Fruit fly (Drosophila melanogaster) whole organism, embryonic: ENCODE data around the gene CG15506.

Experiments used
- Asciz ChIP-seq: fragments of 200-800 bp; sonication (Bioruptor generic); optimal IDR thresholded peaks from 2 replicates; lab custom pipeline; 2017; ENCODE audit warnings: missing biosample characterization, mild to moderate bottlenecking, missing genetic modification characterization, missing genetic modification reagents
- BtbVII ChIP-seq: fragments of 200-800 bp; sonication (Bioruptor generic); optimal IDR thresholded peaks from 3 replicates; lab custom pipeline; 2017; ENCODE audit warnings: missing biosample characterization, mild to moderate bottlenecking, missing genetic modification characterization
- CG10431 ChIP-seq: fragments of 200-800 bp; sonication (Bioruptor generic); optimal IDR thresholded peaks from 3 replicates; lab custom pipeline; 2018; ENCODE audit warnings: missing biosample characterization, mild to moderate bottlenecking, missing genetic modification characterization
- CG11085 ChIP-seq: fragments of 200-800 bp; sonication (Bioruptor generic); IDR thresholded peaks from 2 replicates; pipeline ENCODE4 v1.3.6; 2022; ENCODE audit warnings: missing biosample characterization, missing genetic modification characterization
- CG11695 ChIP-seq: fragments of 200-800 bp; sonication (Bioruptor generic); IDR thresholded peaks from 3 replicates; pipeline ENCODE4 v1.3.6; 2022; ENCODE audit warnings: missing biosample characterization, missing genetic modification characterization
- CG12299 ChIP-seq: fragments of 200-800 bp; sonication (Bioruptor generic); optimal IDR thresholded peaks from 2 replicates; lab custom pipeline; 2018; ENCODE audit warnings: missing biosample characterization, mild to moderate bottlenecking, missing genetic modification characterization
- CG14860 ChIP-seq: fragments of 200-800 bp; sonication (Bioruptor generic); IDR thresholded peaks from 3 replicates; pipeline ENCODE4 v1.3.6; 2022; ENCODE audit warnings: missing biosample characterization, missing genetic modification characterization; ENCODE audit not compliant: partially characterized antibody
- CG15269 ChIP-seq: fragments of 200-800 bp; sonication (Bioruptor generic); optimal IDR thresholded peaks from 2 replicates; lab custom pipeline; 2018; ENCODE audit warnings: missing biosample characterization, mild to moderate bottlenecking, missing genetic modification characterization, moderate library complexity
- CG1529 ChIP-seq: fragments of 200-800 bp; sonication (Bioruptor generic); optimal IDR thresholded peaks from 3 replicates; lab custom pipeline; 2018; ENCODE audit warnings: missing biosample characterization, missing genetic modification characterization
- CG17802 ChIP-seq: fragments of 200-800 bp; sonication (Bioruptor generic); optimal IDR thresholded peaks from 2 replicates; lab custom pipeline; 2018; ENCODE audit warnings: missing biosample characterization, mild to moderate bottlenecking, missing genetic modification characterization, moderate library complexity
- CG18011 ChIP-seq: fragments of 200-800 bp; sonication (Bioruptor generic); optimal IDR thresholded peaks from 2 replicates; lab custom pipeline; 2017; ENCODE audit warnings: missing biosample characterization, missing genetic modification characterization, mild to moderate bottlenecking, moderate library complexity, missing genotype
- CG18262 ChIP-seq: fragments of 200-800 bp; optimal IDR thresholded peaks from 3 replicates; lab custom pipeline; 2019; ENCODE audit warnings: missing biosample characterization, mild to moderate bottlenecking, missing genetic modification characterization, moderate library complexity
- CG2116 ChIP-seq: fragments of 200-800 bp; sonication (Bioruptor generic); optimal IDR thresholded peaks from 3 replicates; lab custom pipeline; 2018; ENCODE audit warnings: missing biosample characterization, mild to moderate bottlenecking, missing genetic modification characterization
- CG2129 ChIP-seq: fragments of 200-800 bp; sonication (Bioruptor generic); IDR thresholded peaks from 2 replicates; pipeline ENCODE4 v1.3.6; 2022; ENCODE audit warnings: missing biosample characterization, missing genetic modification characterization; ENCODE audit not compliant: partially characterized antibody
- CG3163 ChIP-seq: fragments of 200-800 bp; sonication (Bioruptor generic); optimal IDR thresholded peaks from 3 replicates; lab custom pipeline; 2016; ENCODE audit warnings: missing biosample characterization, missing genetic modification characterization
- CG4404 ChIP-seq: fragments of 200-800 bp; sonication (Bioruptor generic); IDR thresholded peaks from 2 replicates; pipeline ENCODE4 v1.3.6; 2022; ENCODE audit warnings: missing biosample characterization, missing genetic modification characterization
- CG5180 ChIP-seq: fragments of 200-800 bp; sonication (Bioruptor generic); optimal IDR thresholded peaks from 3 replicates; lab custom pipeline; 2017; ENCODE audit warnings: missing biosample characterization, missing genetic modification characterization, mild to moderate bottlenecking, moderate library complexity, missing genetic modification reagents
- CG5953 ChIP-seq: fragments of 200-800 bp; sonication (Bioruptor generic); IDR thresholded peaks from 2 replicates; pipeline ENCODE4 v1.3.6; 2022; ENCODE audit warnings: missing biosample characterization, missing genetic modification characterization
- CG6791 ChIP-seq: fragments of 200-800 bp; sonication (Bioruptor generic); IDR thresholded peaks from 3 replicates; pipeline ENCODE4 v1.3.6; 2022; ENCODE audit warnings: missing biosample characterization, missing genetic modification characterization; ENCODE audit not compliant: partially characterized antibody
- CoRest ChIP-seq: fragments of 200-800 bp; sonication (Bioruptor generic); optimal IDR thresholded peaks from 3 replicates; lab custom pipeline; 2018; ENCODE audit warnings: missing biosample characterization, mild to moderate bottlenecking, missing genetic modification characterization, moderate library complexity
- Deaf1 ChIP-seq: fragments of 200-800 bp; optimal IDR thresholded peaks from 3 replicates; lab custom pipeline; 2019; ENCODE audit warnings: missing biosample characterization, mild to moderate bottlenecking, missing genetic modification characterization, moderate library complexity
- Dek ChIP-seq: fragments of 200-800 bp; sonication (Bioruptor generic); optimal IDR thresholded peaks from 3 replicates; lab custom pipeline; 2019; ENCODE audit warnings: missing biosample characterization, mild to moderate bottlenecking, missing genetic modification characterization, moderate library complexity
- Hr78 ChIP-seq, 2 experiments: fragments of 200-800 bp in 1 of 2; fragments of >200 bp in 1 of 2; sonication (Bioruptor generic) in 1 of 2; optimal IDR thresholded peaks; 2 replicates each; lab custom pipeline; 2017 to 2019; ENCODE audit warnings: missing biosample characterization in 2 of 2, missing genetic modification characterization in 2 of 2, mild to moderate bottlenecking in 1 of 2, moderate library complexity in 1 of 2
- Kr ChIP-seq: fragments of 200-800 bp; sonication (Bioruptor generic); optimal IDR thresholded peaks from 2 replicates; lab custom pipeline; 2017; ENCODE audit warnings: missing biosample characterization, mild to moderate bottlenecking, missing genetic modification characterization
- Lim3 ChIP-seq: fragments of 200-800 bp; sonication (Bioruptor generic); IDR thresholded peaks from 2 replicates; pipeline ENCODE4 v1.3.6; 2022; ENCODE audit warnings: missing biosample characterization, missing genetic modification characterization
- MTF-1 ChIP-seq: fragments of 200-800 bp; sonication (Bioruptor generic); optimal IDR thresholded peaks from 2 replicates; lab custom pipeline; 2018; ENCODE audit warnings: missing biosample characterization, mild to moderate bottlenecking, missing genetic modification characterization, borderline replicate concordance
- Mad ChIP-seq: fragments of 200-800 bp; sonication (Bioruptor generic); optimal IDR thresholded peaks from 2 replicates; lab custom pipeline; 2016; ENCODE audit warnings: missing biosample characterization, missing genetic modification characterization
- Neu2 ChIP-seq: fragments of 200-800 bp; sonication (Bioruptor generic); optimal IDR thresholded peaks from 3 replicates; lab custom pipeline; 2016; ENCODE audit warnings: missing biosample characterization, missing genetic modification characterization, borderline replicate concordance
- Rx ChIP-seq: fragments of 200-800 bp; sonication (Bioruptor generic); IDR thresholded peaks from 2 replicates; pipeline ENCODE4 v1.3.6; 2022; ENCODE audit warnings: missing biosample characterization, missing genetic modification characterization
- Tbp ChIP-seq: fragments of >200 bp; optimal IDR thresholded peaks from 2 replicates; lab custom pipeline; 2018; ENCODE audit warnings: missing biosample characterization, missing genetic modification characterization
- YL-1 ChIP-seq: fragments of 200-800 bp; sonication (Bioruptor generic); optimal IDR thresholded peaks from 3 replicates; lab custom pipeline; 2017; ENCODE audit warnings: missing biosample characterization, mild to moderate bottlenecking, missing genetic modification characterization
- ab ChIP-seq: fragments of 200-800 bp; sonication (Bioruptor generic); optimal IDR thresholded peaks from 2 replicates; lab custom pipeline; 2016; ENCODE audit warnings: missing biosample characterization, missing genetic modification characterization
- br ChIP-seq: fragments of >200 bp; optimal IDR thresholded peaks from 2 replicates; lab custom pipeline; 2017
- bsh ChIP-seq, 2 experiments: fragments of 200-800 bp; sonication (Bioruptor generic); optimal IDR thresholded peaks; 2 replicates each; lab custom pipeline; 2017 to 2018; ENCODE audit warnings: mild to moderate bottlenecking in 2 of 2, missing biosample characterization in 2 of 2, missing genetic modification characterization in 2 of 2, moderate library complexity in 1 of 2
- chm ChIP-seq: fragments of 200-800 bp; sonication (Bioruptor generic); IDR thresholded peaks from 2 replicates; pipeline ENCODE4 v1.3.6; 2022; ENCODE audit warnings: missing biosample characterization, missing genetic modification characterization
- disco-r ChIP-seq: fragments of 200-800 bp; sonication (Bioruptor generic); optimal IDR thresholded peaks from 2 replicates; lab custom pipeline; 2016; ENCODE audit warnings: missing biosample characterization, missing genetic modification characterization
- dmrt99B ChIP-seq: fragments of 200-800 bp; sonication (Bioruptor generic); optimal IDR thresholded peaks from 2 replicates; lab custom pipeline; 2018; ENCODE audit warnings: missing biosample characterization, mild to moderate bottlenecking, missing genetic modification characterization, moderate library complexity
- esg ChIP-seq: fragments of 200-800 bp; sonication (Bioruptor generic); conservative IDR thresholded peaks from 2 replicates; pipeline ENCODE4 v1.3.6; 2022; ENCODE audit warnings: missing biosample characterization, missing genetic modification characterization
- eve ChIP-seq, 2 experiments: fragments of >200 bp; optimal IDR thresholded peaks; 2 replicates each; lab custom pipeline; 2017; ENCODE audit warnings: missing biosample characterization in 2 of 2, missing genetic modification characterization in 2 of 2
- gce ChIP-seq: fragments of 200-800 bp; sonication (Bioruptor generic); IDR thresholded peaks from 3 replicates; pipeline ENCODE4 v1.3.6; 2022; ENCODE audit warnings: missing biosample characterization, missing genetic modification characterization
- knrl ChIP-seq: fragments of 200-800 bp; sonication (Bioruptor generic); IDR thresholded peaks from 3 replicates; pipeline ENCODE4 v1.3.6; 2022; ENCODE audit warnings: missing biosample characterization, missing genetic modification characterization; ENCODE audit not compliant: partially characterized antibody
- lmd ChIP-seq: fragments of 200-800 bp; sonication (Bioruptor generic); IDR thresholded peaks from 2 replicates; pipeline ENCODE4 v1.3.6; 2022; ENCODE audit warnings: missing biosample characterization, missing genetic modification characterization
- nom ChIP-seq: fragments of 200-800 bp; sonication (Bioruptor generic); optimal IDR thresholded peaks from 2 replicates; lab custom pipeline; 2017; ENCODE audit warnings: missing biosample characterization, missing genetic modification characterization, mild to moderate bottlenecking, moderate library complexity, missing genetic modification reagents
- oc ChIP-seq: fragments of 200-800 bp; sonication (Bioruptor generic); optimal IDR thresholded peaks from 2 replicates; lab custom pipeline; 2018; ENCODE audit warnings: missing biosample characterization, mild to moderate bottlenecking, missing genetic modification characterization, moderate library complexity
- sens-2 ChIP-seq: fragments of 200-800 bp; sonication (Bioruptor generic); IDR thresholded peaks from 2 replicates; pipeline ENCODE4 v1.3.6; 2022; ENCODE audit warnings: missing biosample characterization, missing genetic modification characterization
- tgo ChIP-seq: fragments of 200-800 bp; sonication (Bioruptor generic); IDR thresholded peaks from 3 replicates; pipeline ENCODE4 v1.3.6; 2022; ENCODE audit warnings: missing biosample characterization, missing genetic modification characterization
- tll ChIP-seq, 2 experiments: fragments of 200-800 bp in 1 of 2; fragments of >200 bp in 1 of 2; sonication (Bioruptor generic) in 1 of 2; optimal IDR thresholded peaks; 2 replicates each; lab custom pipeline; 2017 to 2019; ENCODE audit warnings: missing biosample characterization in 2 of 2, missing genetic modification characterization in 2 of 2, mild to moderate bottlenecking in 1 of 2, moderate library complexity in 1 of 2
- tup ChIP-seq: fragments of 200-800 bp; sonication (Bioruptor generic); optimal IDR thresholded peaks from 2 replicates; lab custom pipeline; 2016; ENCODE audit warnings: missing biosample characterization, mild to moderate bottlenecking, missing genetic modification characterization, moderate library complexity
- unpg ChIP-seq: fragments of 200-800 bp; sonication (Bioruptor generic); optimal IDR thresholded peaks from 3 replicates; lab custom pipeline; 2018; ENCODE audit warnings: missing biosample characterization, mild to moderate bottlenecking, missing genetic modification characterization, moderate library complexity
- yki ChIP-seq: fragments of >200 bp; optimal IDR thresholded peaks from 3 replicates; lab custom pipeline; 2018
- zen2 ChIP-seq: fragments of 200-800 bp; sonication (Bioruptor generic); IDR thresholded peaks from 3 replicates; pipeline ENCODE4 v1.3.6; 2022; ENCODE audit warnings: missing biosample characterization, missing genetic modification characterization; ENCODE audit not compliant: partially characterized antibody

The CG15506 gene

dm6 chr3R:29737891-29738290, 19.4 kb downstream of the CG15506 start, which contains the start of gene Gnpnat (continued):
- TF ChIP-seq Lim3 (no peak), CG6791 (no peak), CG17802 (tag; lab: Kevin White, UChicago) (no peak), Asciz (GFP tag; lab: Kevin White, UChicago) (no peak), CG2116 (GFP tag; lab: Kevin White, UChicago) (peak; percentile 4), Hr78 (GFP tag; optimal IDR thresholded peaks at IDR 0.05; lab: Kevin White, UChicago) (no peak), CG18262 (tag; lab: Kevin White, UChicago) (peak; percentile 50), dmrt99B (tag; lab: Kevin White, UChicago) (peak; percentile 63), lmd (GFP tag; lab: Robert Waterston, UW) (no peak), Rx (no peak), oc (tag; lab: Kevin White, UChicago) (peak; percentile 36), Tbp (GFP tag; lab: Kevin White, UChicago) (no peak), MTF-1 (GFP tag; lab: Kevin White, UChicago) (peak; percentile 24), CG10431 (GFP tag; lab: Kevin White, UChicago) (no peak), tup (no peak), bsh (GFP tag; optimal IDR thresholded peaks at IDR 0.05; lab: Kevin White, UChicago) (peak in 1 of 2 experiments; percentile 73), Mad (no peak), chm (no peak), Neu2 (GFP tag; lab: Kevin White, UChicago) (no peak), CG12299 (tag; lab: Kevin White, UChicago) (no peak), BtbVII (GFP tag; lab: Kevin White, UChicago) (peak; percentile 50), YL-1 (GFP tag; lab: Kevin White, UChicago) (no peak), CG11695 (GFP tag; lab: Robert Waterston, UW) (no peak), CG14860 (no peak), esg (no peak), CG4404 (GFP tag; lab: Robert Waterston, UW) (no peak), Deaf1 (tag; lab: Kevin White, UChicago) (peak; percentile 26), unpg (GFP tag; lab: Kevin White, UChicago) (peak; percentile 80), disco-r (GFP tag; lab: Kevin White, UChicago) (no peak), CG1529 (GFP tag; lab: Kevin White, UChicago) (peak; percentile 7), CG2129 (GFP tag; lab: Robert Waterston, UW) (no peak), CG15269 (tag; lab: Kevin White, UChicago) (peak; percentile 62), ab (GFP tag; lab: Kevin White, UChicago) (no peak), gce (GFP tag; lab: Robert Waterston, UW) (no peak), Dek (tag; lab: Kevin White, UChicago) (peak; percentile 51), CG5953 (GFP tag; lab: Robert Waterston, UW) (no peak), CG5180 (GFP tag; lab: Kevin White, UChicago) (no peak), CG18011 (GFP tag; lab: Kevin White, UChicago) (no peak), CG3163 (GFP tag; lab: Kevin White, UChicago) (no peak), zen2 (GFP tag; lab: Robert Waterston, UW) (no peak), nom (no peak), tll (GFP tag; optimal IDR thresholded peaks at IDR 0.05; lab: Kevin White, UChicago) (no peak), yki (lab: Kevin White, UChicago) (no peak), CG11085 (GFP tag; lab: Robert Waterston, UW) (no peak), sens-2 (GFP tag; lab: Robert Waterston, UW) (no peak), CoRest (tag; lab: Kevin White, UChicago) (peak; percentile 45), br (no peak), knrl (GFP tag; lab: Robert Waterston, UW) (no peak), tgo (GFP tag; lab: Robert Waterston, UW) (no peak), eve (GFP tag; optimal IDR thresholded peaks at IDR 0.05; lab: Kevin White, UChicago) (no peak), Kr (GFP tag; lab: Kevin White, UChicago) (no peak)
